Worm (Caenorhabditis elegans): ENCODE results near the gene srh-283.

ce11 chrV:17728336-17728735, 36.8 kb upstream of the srh-283 start:
- TF ChIP-seq pha-2 (tag; optimal IDR thresholded peaks at IDR 0.05) (no peak), che-1 (tag; optimal IDR thresholded peaks at IDR 0.05) (no peak), ceh-24 (tag; optimal IDR thresholded peaks at IDR 0.05) (no peak), madf-2 (tag; optimal IDR thresholded peaks at IDR 0.05) (no peak), ceh-18 (tag; optimal IDR thresholded peaks at IDR 0.05) (no peak), T23F11.4 (GFP tag; optimal IDR thresholded peaks at IDR 0.05) (no peak), K02D7.2 (tag; optimal IDR thresholded peaks at IDR 0.05) (no peak), rnt-1 (tag; optimal IDR thresholded peaks at IDR 0.05) (no peak), lim-6 (tag; optimal IDR thresholded peaks at IDR 0.05) (no peak)

All from whole organism, late embryonic.